Worm (Caenorhabditis elegans): ENCODE results near the gene erfa-3.

erfa-3 gene

DNA sequence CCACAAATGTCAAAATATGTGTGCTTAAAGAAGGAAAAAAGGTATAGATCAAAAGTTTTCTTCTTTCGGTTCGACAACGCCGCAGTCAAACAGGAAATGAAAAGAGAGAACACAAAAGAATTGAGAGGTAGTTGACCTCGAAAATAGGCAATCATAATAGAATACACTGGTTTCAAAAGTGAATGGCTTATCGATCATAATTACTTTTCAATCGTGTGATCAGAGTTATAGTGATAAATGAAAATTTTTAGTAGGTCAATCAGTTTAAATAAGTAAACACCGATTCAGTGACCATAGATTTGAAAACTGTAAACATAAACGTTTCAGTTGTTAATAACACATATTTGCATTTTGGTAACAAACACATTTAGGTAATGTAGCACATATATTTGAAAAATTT, 42.5 kb downstream of the erfa-3 start (continued):
- TF ChIP-seq lin-13 (GFP tag; optimal IDR thresholded peaks at IDR 0.05), result no peak
- peak; percentile 81 for TF ChIP-seq blmp-1 (tag; optimal IDR thresholded peaks at IDR 0.05; ENCODE audit: insufficient read depth)
- TF ChIP-seq elt-1 (tag; optimal IDR thresholded peaks at IDR 0.05), result no peak
- TF ChIP-seq nhr-21 (tag; optimal IDR thresholded peaks at IDR 0.05), result peak; percentile 12
- TF ChIP-seq mab-5 (tag; optimal IDR thresholded peaks at IDR 0.05), result no peak
- no peak for TF ChIP-seq elt-3 (tag; optimal IDR thresholded peaks at IDR 0.05)
- peak; percentile 75 for TF ChIP-seq nhr-25 (tag; optimal IDR thresholded peaks at IDR 0.05)
- TF ChIP-seq mbf-1 (tag; optimal IDR thresholded peaks at IDR 0.05), result no peak
- TF ChIP-seq unc-39 (tag; optimal IDR thresholded peaks at IDR 0.05), result no peak
- no peak for TF ChIP-seq zag-1 (tag; optimal IDR thresholded peaks at IDR 0.05)
- TF ChIP-seq Y55F3AM.14 (GFP tag; optimal IDR thresholded peaks at IDR 0.05), result no peak
- no peak for TF ChIP-seq nhr-23 (tag; optimal IDR thresholded peaks at IDR 0.05)
- TF ChIP-seq lin-39 (tag; optimal IDR thresholded peaks at IDR 0.05), result no peak
- no peak for TF ChIP-seq aly-2 (tag; optimal IDR thresholded peaks at IDR 0.05)
- no peak for TF ChIP-seq lin-11 (tag; optimal IDR thresholded peaks at IDR 0.05)
- TF ChIP-seq crh-2 (tag; optimal IDR thresholded peaks at IDR 0.05), result peak; percentile 22
- TF ChIP-seq nhr-12 (tag; optimal IDR thresholded peaks at IDR 0.05), result no peak
- peak; percentile 7 for TF ChIP-seq sma-3 (GFP tag; optimal IDR thresholded peaks at IDR 0.05)

DNA sequence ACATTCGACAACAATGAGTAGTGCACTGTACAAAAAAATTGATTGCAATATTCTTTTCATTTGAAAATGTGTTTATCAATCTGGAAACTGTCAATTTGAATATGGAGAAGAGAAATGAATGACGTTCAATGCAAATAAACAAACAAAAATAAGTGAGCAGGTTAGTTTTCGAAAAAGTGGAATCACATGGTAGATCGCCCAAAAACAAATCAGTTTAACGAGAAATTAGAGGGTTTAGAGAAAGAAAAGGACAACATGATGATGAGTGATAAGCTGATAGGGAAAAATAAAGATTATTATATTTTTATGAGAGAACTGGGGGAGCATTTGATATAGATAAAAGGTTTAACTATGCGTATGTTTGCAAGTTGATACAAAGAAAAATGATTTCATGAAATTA, 43.6 kb downstream of the erfa-3 start, which contains the start of gene T04C12.8:
T04C12.8 (minus strand) TSS at position 82 of the 400 bp plus-strand sequence.
- TF ChIP-seq mdl-1 (tag; optimal IDR thresholded peaks at IDR 0.05) (peak in 1 of 2 experiments; percentile 33), crh-2 (tag; optimal IDR thresholded peaks at IDR 0.05) (peak; percentile 62), sma-3 (GFP tag; optimal IDR thresholded peaks at IDR 0.05) (peak; percentile 11), lin-11 (tag; optimal IDR thresholded peaks at IDR 0.05) (no peak), unc-39 (tag; optimal IDR thresholded peaks at IDR 0.05) (no peak), skn-1 (tag; optimal IDR thresholded peaks at IDR 0.05) (peak; percentile 78), nhr-21 (tag; optimal IDR thresholded peaks at IDR 0.05) (peak; percentile 5), lsy-2 (tag; optimal IDR thresholded peaks at IDR 0.05) (peak in 1 of 2 experiments; percentile 46), F13H6.1 (tag; optimal IDR thresholded peaks at IDR 0.05) (peak; percentile 31), alr-1 (tag; optimal IDR thresholded peaks at IDR 0.05) (no peak), egl-27 (tag; optimal IDR thresholded peaks at IDR 0.05) (peak; percentile 15), fos-1 (tag; optimal IDR thresholded peaks at IDR 0.05) (peak; percentile 86), gmeb-1 (tag; optimal IDR thresholded peaks at IDR 0.05) (peak; percentile 18), nhr-25 (tag; optimal IDR thresholded peaks at IDR 0.05) (peak; percentile 13), sma-9 (GFP tag; optimal IDR thresholded peaks at IDR 0.05) (peak; percentile 51), sma-9 (tag; optimal IDR thresholded peaks at IDR 0.05) (no peak)

DNA sequence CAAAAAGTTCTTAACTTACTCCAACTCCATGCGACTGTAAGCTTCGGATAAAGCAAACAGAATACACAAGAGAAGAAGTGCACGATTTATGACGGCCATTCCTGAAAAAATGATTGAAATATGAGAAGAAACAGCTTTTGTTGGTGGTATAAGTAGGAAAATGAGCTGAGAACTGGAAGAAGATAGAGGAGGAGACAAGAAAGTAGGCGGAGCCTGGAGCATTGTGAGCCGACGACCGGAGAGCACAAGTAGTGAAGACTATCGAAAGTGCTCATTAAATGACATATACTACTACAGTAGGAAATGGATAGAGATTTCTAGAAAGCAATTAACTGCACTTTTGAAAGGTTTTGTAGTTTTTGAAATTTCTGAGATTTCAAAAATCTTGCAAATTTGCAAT, 47.4 kb downstream of the erfa-3 start, which contains the start of gene nlp-80:
nlp-80 (minus strand) TSS at position 101 of the 400 bp plus-strand sequence.
- no peak for TF ChIP-seq C34F6.9 (tag; optimal IDR thresholded peaks at IDR 0.05)
- no peak for TF ChIP-seq mdl-1 (tag; optimal IDR thresholded peaks at IDR 0.05)
- no peak for TF ChIP-seq snpc-4 (tag; optimal IDR thresholded peaks at IDR 0.05)
- no peak for TF ChIP-seq zag-1 (tag; optimal IDR thresholded peaks at IDR 0.05)
- TF ChIP-seq Y55F3AM.14 (GFP tag; optimal IDR thresholded peaks at IDR 0.05), result no peak
- TF ChIP-seq elt-1 (tag; optimal IDR thresholded peaks at IDR 0.05), result no peak
- TF ChIP-seq nhr-129 (tag; optimal IDR thresholded peaks at IDR 0.05), result no peak
- no peak for TF ChIP-seq egl-27 (tag; optimal IDR thresholded peaks at IDR 0.05)
- no peak for TF ChIP-seq blmp-1 (tag; optimal IDR thresholded peaks at IDR 0.05; ENCODE audit: insufficient read depth)
- no peak for TF ChIP-seq R02D3.7 (tag; optimal IDR thresholded peaks at IDR 0.05)
- no peak for TF ChIP-seq mbf-1 (tag; optimal IDR thresholded peaks at IDR 0.05)
- no peak for TF ChIP-seq ama-1 (optimal IDR thresholded peaks at IDR 0.05)
- no peak for TF ChIP-seq ceh-16 (tag; optimal IDR thresholded peaks at IDR 0.05)
- no peak for TF ChIP-seq nhr-12 (tag; optimal IDR thresholded peaks at IDR 0.05)
- no peak for TF ChIP-seq peb-1 (tag; optimal IDR thresholded peaks at IDR 0.05)
- TF ChIP-seq ZK546.5 (tag; optimal IDR thresholded peaks at IDR 0.05), result no peak
- no peak for TF ChIP-seq aly-2 (tag; optimal IDR thresholded peaks at IDR 0.05)
- TF ChIP-seq lin-13 (GFP tag; optimal IDR thresholded peaks at IDR 0.05), result no peak

DNA sequence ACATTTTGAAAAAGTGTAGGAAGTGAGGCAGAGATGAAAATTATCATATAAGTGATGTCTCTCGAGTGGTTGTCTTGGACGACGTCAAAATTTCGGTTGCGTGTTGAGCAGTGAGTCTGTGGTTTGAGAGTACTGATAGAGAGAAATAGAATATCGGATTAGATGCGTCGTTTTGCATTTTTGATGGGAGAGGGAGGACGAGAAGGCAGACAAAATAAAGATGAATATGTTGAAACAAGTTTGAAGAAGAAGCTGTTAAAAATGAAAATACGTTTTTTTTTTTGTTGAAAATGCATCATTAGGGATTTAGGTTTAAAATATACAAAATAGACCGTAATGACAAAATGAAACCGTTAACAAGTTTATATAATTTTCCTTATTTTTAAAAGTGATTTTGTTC, 49.8 kb downstream of the erfa-3 start, which contains the start of gene T04C12.9:
T04C12.9 (minus strand) TSS at position 101 of the 400 bp plus-strand sequence.
- TF ChIP-seq unc-55 (GFP tag; optimal IDR thresholded peaks at IDR 0.05), result peak; percentile 34
- no peak for TF ChIP-seq sma-3 (GFP tag; optimal IDR thresholded peaks at IDR 0.05)
